Fruit fly (Drosophila melanogaster) whole organism, pupa: Measurements from ENCODE around the gene CG5280.
A peak's percentile ranks its signal among the peaks of the same experiment; 100 is the strongest.

Experiments used
- CG10348 ChIP-seq: fragments of 200-800 bp; sonication (Bioruptor generic); IDR thresholded peaks from 2 replicates; pipeline ENCODE4 v1.3.6; 2022; ENCODE audit warnings: missing biosample characterization, missing genetic modification characterization
- CG12605 ChIP-seq: fragments of 200-800 bp; sonication (Bioruptor generic); IDR thresholded peaks from 2 replicates; pipeline ENCODE4 v1.3.6; 2022; ENCODE audit warnings: missing biosample characterization, missing genetic modification characterization
- CG13204 ChIP-seq: fragments of 200-800 bp; sonication (Bioruptor generic); optimal IDR thresholded peaks from 2 replicates; lab custom pipeline; 2018; ENCODE audit warnings: missing biosample characterization, mild to moderate bottlenecking, missing genetic modification characterization, moderate library complexity
- CG14655 ChIP-seq: fragments of 200-800 bp; sonication (Bioruptor generic); optimal IDR thresholded peaks from 3 replicates; lab custom pipeline; 2017; ENCODE audit warnings: mild to moderate bottlenecking, missing biosample characterization, missing genetic modification reagents, missing genetic modification characterization
- CG15710 ChIP-seq: fragments of 200-800 bp; sonication (Bioruptor generic); optimal IDR thresholded peaks from 2 replicates; lab custom pipeline; 2018; ENCODE audit warnings: missing biosample characterization, mild to moderate bottlenecking, missing genetic modification characterization, moderate library complexity
- CG17806 ChIP-seq: fragments of 200-800 bp; sonication (Bioruptor generic); optimal IDR thresholded peaks from 2 replicates; lab custom pipeline; 2018; ENCODE audit warnings: missing biosample characterization, mild to moderate bottlenecking, missing genetic modification characterization, moderate library complexity
- CG32121 ChIP-seq: fragments of 200-800 bp; sonication (Bioruptor generic); IDR thresholded peaks from 2 replicates; pipeline ENCODE4 v1.3.6; 2022; ENCODE audit warnings: missing biosample characterization, missing genetic modification characterization
- CG34367 ChIP-seq: fragments of 200-800 bp; sonication (Bioruptor generic); optimal IDR thresholded peaks from 2 replicates; lab custom pipeline; 2018; ENCODE audit warnings: missing biosample characterization, mild to moderate bottlenecking, missing genetic modification characterization
- CG4496 ChIP-seq: fragments of 200-800 bp; sonication (Bioruptor generic); IDR thresholded peaks from 3 replicates; pipeline ENCODE4 v1.3.6; 2022; ENCODE audit warnings: missing biosample characterization, missing genetic modification characterization
- CG8159 ChIP-seq: fragments of 200-800 bp; sonication (Bioruptor generic); optimal IDR thresholded peaks from 3 replicates; lab custom pipeline; 2018; ENCODE audit warnings: missing biosample characterization, mild to moderate bottlenecking, missing genetic modification characterization, moderate library complexity
- CG8301 ChIP-seq: fragments of 200-800 bp; sonication (Bioruptor generic); optimal IDR thresholded peaks from 2 replicates; lab custom pipeline; 2018; ENCODE audit warnings: missing biosample characterization, mild to moderate bottlenecking, missing genetic modification characterization
- CG9948 ChIP-seq: fragments of 200-800 bp; sonication (Bioruptor generic); optimal IDR thresholded peaks from 2 replicates; lab custom pipeline; 2018; ENCODE audit warnings: missing biosample characterization, mild to moderate bottlenecking, missing genetic modification characterization, moderate library complexity
- D1 ChIP-seq: fragments of 200-800 bp; sonication (Bioruptor generic); optimal IDR thresholded peaks from 2 replicates; lab custom pipeline; 2018; ENCODE audit warnings: missing biosample characterization, mild to moderate bottlenecking, missing genetic modification characterization, moderate library complexity
- EcR ChIP-seq: fragments of 200-800 bp; sonication (Bioruptor generic); optimal IDR thresholded peaks from 3 replicates; lab custom pipeline; 2019; ENCODE audit warnings: missing biosample characterization, missing genetic modification characterization, mild to moderate bottlenecking, moderate library complexity, missing genetic modification reagents
- Ets98B ChIP-seq: fragments of 200-800 bp; sonication (Bioruptor generic); IDR thresholded peaks from 2 replicates; pipeline ENCODE4 v1.3.6; 2022; ENCODE audit warnings: missing biosample characterization, missing genetic modification characterization
- Pif1A ChIP-seq: fragments of 200-800 bp; sonication (Bioruptor generic); optimal IDR thresholded peaks from 3 replicates; lab custom pipeline; 2016; ENCODE audit warnings: missing biosample characterization, missing genetic modification characterization
- Pif1B ChIP-seq: fragments of 200-800 bp; sonication (Bioruptor generic); optimal IDR thresholded peaks from 3 replicates; lab custom pipeline; 2016; ENCODE audit warnings: missing biosample characterization, missing genetic modification characterization
- Snoo ChIP-seq: fragments of 200-800 bp; sonication (Bioruptor generic); optimal IDR thresholded peaks from 3 replicates; lab custom pipeline; 2017; ENCODE audit warnings: missing biosample characterization, mild to moderate bottlenecking, missing genetic modification characterization, inconsistent platforms
- fd96Ca ChIP-seq: fragments of 200-800 bp; sonication (Bioruptor generic); IDR thresholded peaks from 3 replicates; pipeline ENCODE4 v1.3.6; 2022; ENCODE audit warnings: missing biosample characterization, missing genetic modification characterization
- gl ChIP-seq: fragments of 200-800 bp; sonication (Bioruptor generic); optimal IDR thresholded peaks from 2 replicates; lab custom pipeline; 2018; ENCODE audit warnings: missing biosample characterization, mild to moderate bottlenecking, missing genetic modification characterization
- rn ChIP-seq: fragments of 200-800 bp; sonication (Bioruptor generic); IDR thresholded peaks from 2 replicates; pipeline ENCODE4 v1.3.6; 2022; ENCODE audit warnings: missing biosample characterization, missing genetic modification characterization

The CG5280 gene

DNA sequence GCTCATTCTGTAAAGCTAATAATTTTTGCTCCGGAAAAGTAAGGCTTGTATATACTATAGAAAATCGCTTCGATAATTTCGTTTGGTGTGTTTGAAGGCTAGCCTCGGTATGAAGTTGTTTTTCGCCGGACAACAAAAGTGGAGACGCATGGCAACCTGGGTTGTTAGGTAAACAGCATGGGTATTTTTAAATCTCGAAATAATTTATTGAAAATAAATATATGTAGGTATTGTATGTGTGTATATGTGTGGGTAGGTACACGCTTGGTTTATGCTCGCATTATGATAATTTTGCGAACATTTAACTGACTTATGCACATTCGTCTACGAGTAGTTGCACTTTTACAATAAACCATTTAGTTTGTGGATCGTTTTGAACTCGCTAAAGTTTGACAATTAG, at the start of gene CG5280:
CG5280 (minus strand) TSS at position 101 of the 400 bp plus-strand sequence.
- TF ChIP-seq CG8301 (no peak), CG9948 (no peak), Pif1B (no peak), Snoo (tag; lab: Kevin White, UChicago) (no peak), CG32121 (GFP tag; lab: Robert Waterston, UW) (no peak), Ets98B (GFP tag; lab: Robert Waterston, UW) (no peak), CG12605 (GFP tag; lab: Robert Waterston, UW) (no peak), CG8159 (tag; lab: Kevin White, UChicago) (no peak), gl (no peak), Pif1A (GFP tag; lab: Kevin White, UChicago) (no peak), D1 (tag; lab: Kevin White, UChicago) (no peak), CG14655 (GFP tag; lab: Kevin White, UChicago) (no peak), CG15710 (no peak), CG17806 (no peak), EcR (GFP tag; lab: Kevin White, UChicago) (no peak), fd96Ca (GFP tag; lab: Robert Waterston, UW) (no peak), CG10348 (GFP tag; lab: Robert Waterston, UW) (no peak), CG34367 (no peak), rn (GFP tag; lab: Robert Waterston, UW) (no peak)
- TF ChIP-seq, all 21 proteins: peak for 0

DNA sequence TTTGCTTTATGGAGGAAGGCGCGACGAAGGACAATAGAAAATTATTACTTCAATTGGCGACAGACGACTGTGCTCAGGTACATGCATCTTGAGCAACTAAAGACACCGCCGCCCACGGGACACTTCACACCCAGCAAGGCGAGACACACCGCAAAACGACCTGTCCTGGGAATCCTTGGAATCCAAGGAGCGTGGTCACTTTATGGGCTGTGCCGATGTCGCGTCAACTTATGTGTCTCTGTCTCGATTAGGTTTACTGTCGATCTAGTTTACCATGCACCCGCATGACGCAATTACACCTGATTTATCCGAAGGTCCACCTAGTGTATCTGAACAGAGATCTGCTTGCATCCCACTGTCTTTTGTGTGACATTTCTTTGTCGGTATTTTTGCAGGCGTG, 49.2 kb upstream of the CG5280 start:
- no peak for TF ChIP-seq CG9948
- no peak for TF ChIP-seq EcR (GFP tag; lab: Kevin White, UChicago)
- TF ChIP-seq D1 (tag; lab: Kevin White, UChicago), result no peak
- TF ChIP-seq CG12605 (GFP tag; lab: Robert Waterston, UW), result no peak
- TF ChIP-seq Snoo (tag; lab: Kevin White, UChicago), result no peak
- no peak for TF ChIP-seq gl
- no peak for TF ChIP-seq CG14655 (GFP tag; lab: Kevin White, UChicago)
- TF ChIP-seq CG13204, result no peak
- TF ChIP-seq Pif1A (GFP tag; lab: Kevin White, UChicago), result no peak
- no peak for TF ChIP-seq Pif1B

DNA sequence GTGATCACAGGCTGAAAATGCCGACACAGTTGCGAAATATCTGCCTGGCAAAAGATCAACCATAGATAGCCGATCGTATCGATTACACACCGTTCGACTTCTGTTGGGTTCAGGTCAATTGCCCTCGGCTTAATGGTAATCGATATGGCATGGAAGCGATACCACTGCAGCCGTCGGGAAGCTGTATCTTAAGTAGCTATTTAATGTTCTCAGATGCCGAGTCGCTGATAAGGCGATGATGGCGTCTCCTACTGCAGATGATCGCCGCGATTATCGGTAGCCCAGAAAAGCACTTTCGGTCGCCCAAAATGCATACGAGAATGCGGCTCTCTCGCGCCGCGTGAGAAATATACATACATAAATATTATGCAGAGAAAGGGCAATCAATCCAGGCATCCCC, 47.6 kb upstream of the CG5280 start:
- TF ChIP-seq gl (no peak), Pif1A (GFP tag; lab: Kevin White, UChicago) (no peak), CG17806 (no peak), CG12605 (GFP tag; lab: Robert Waterston, UW) (no peak), Snoo (tag; lab: Kevin White, UChicago) (no peak), CG10348 (GFP tag; lab: Robert Waterston, UW) (no peak), Pif1B (no peak), CG4496 (GFP tag; lab: Robert Waterston, UW) (no peak), CG13204 (no peak), CG8159 (tag; lab: Kevin White, UChicago) (no peak), Ets98B (GFP tag; lab: Robert Waterston, UW) (no peak), rn (GFP tag; lab: Robert Waterston, UW) (no peak), CG9948 (no peak), CG34367 (no peak), CG8301 (no peak), CG32121 (GFP tag; lab: Robert Waterston, UW) (no peak), D1 (tag; lab: Kevin White, UChicago) (no peak), fd96Ca (GFP tag; lab: Robert Waterston, UW) (no peak), EcR (GFP tag; lab: Kevin White, UChicago) (no peak), CG14655 (GFP tag; lab: Kevin White, UChicago) (no peak)

DNA sequence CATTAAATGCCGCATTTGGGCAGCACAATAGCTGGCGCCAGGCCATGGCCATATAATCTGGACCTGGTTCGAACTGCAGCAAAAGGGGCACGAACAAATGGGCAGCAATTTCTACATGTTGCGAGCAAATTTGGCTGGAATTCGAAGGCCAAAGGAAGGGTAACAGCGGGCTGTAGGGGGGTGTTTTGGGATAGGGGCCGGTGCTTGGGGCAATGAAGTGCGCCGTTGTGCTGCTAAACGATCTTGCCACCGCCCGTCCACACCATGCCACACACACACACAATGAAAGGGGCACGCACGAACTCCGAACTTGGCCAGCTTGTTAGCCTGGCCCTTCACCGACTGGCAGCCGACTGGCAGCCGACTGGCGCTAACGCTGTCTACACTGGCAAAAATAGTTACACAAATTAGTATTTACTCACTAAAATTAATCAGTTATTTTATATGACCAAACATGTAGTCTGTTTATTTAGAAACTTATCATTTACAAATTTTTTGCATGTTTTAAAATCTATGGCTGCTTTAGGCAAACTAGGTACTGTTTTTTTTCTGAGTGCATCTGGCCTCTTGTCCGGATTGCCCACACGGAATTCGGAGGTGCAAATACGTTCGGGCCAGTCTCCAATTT, 44.1 kb upstream of the CG5280 start:
- TF ChIP-seq fd96Ca (GFP tag; lab: Robert Waterston, UW), result no peak
- TF ChIP-seq CG4496 (GFP tag; lab: Robert Waterston, UW), result 0 out of 3 replicates have a peak, but pooled peaks have one; percentile 28
- peak; percentile 79 for TF ChIP-seq CG17806
- TF ChIP-seq gl, result peak; percentile 61
- peak; percentile 61 for TF ChIP-seq CG8301
- TF ChIP-seq Snoo (tag; lab: Kevin White, UChicago), result peak; percentile 50
- no peak for TF ChIP-seq CG34367
- TF ChIP-seq Pif1B, result peak; percentile 15
- no peak for TF ChIP-seq Ets98B (GFP tag; lab: Robert Waterston, UW)
- TF ChIP-seq CG9948, result peak; percentile 74
- TF ChIP-seq CG32121 (GFP tag; lab: Robert Waterston, UW), result no peak
- TF ChIP-seq EcR (GFP tag; lab: Kevin White, UChicago), result no peak
- peak; percentile 84 for TF ChIP-seq CG8159 (tag; lab: Kevin White, UChicago)
- peak; percentile 20 for TF ChIP-seq D1 (tag; lab: Kevin White, UChicago)
- peak; percentile 32 for TF ChIP-seq CG15710
- peak; percentile 21 for TF ChIP-seq Pif1A (GFP tag; lab: Kevin White, UChicago)
- TF ChIP-seq CG12605 (GFP tag; lab: Robert Waterston, UW), result no peak; the same call in 1 of the 2 replicates
- no peak for TF ChIP-seq rn (GFP tag; lab: Robert Waterston, UW)
- no peak for TF ChIP-seq CG10348 (GFP tag; lab: Robert Waterston, UW)
- peak; percentile 59 for TF ChIP-seq CG14655 (GFP tag; lab: Kevin White, UChicago)
- no peak for TF ChIP-seq CG13204

DNA sequence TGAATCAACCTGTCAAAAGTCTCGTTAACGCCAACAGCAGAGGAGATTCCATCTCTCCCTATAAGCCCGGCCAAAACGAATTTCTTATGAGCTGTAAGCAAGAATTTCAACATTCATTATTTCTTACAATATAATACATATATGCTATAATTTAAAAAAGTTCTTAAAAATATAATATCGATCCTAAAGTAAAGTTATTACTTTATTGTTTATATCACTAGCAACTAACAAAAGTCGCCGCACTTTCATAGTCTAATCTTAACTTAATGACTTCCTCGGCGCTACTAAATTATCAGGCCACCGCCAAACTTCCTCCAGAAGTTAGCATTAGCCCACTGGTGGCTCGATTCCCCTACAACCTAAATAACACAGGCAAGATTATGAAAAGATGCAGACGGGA, 43.5 kb upstream of the CG5280 start:
- TF ChIP-seq CG10348 (GFP tag; lab: Robert Waterston, UW) (no peak), fd96Ca (GFP tag; lab: Robert Waterston, UW) (no peak), CG15710 (peak; percentile 52), CG9948 (peak; percentile 54), CG17806 (peak; percentile 20), Snoo (tag; lab: Kevin White, UChicago) (peak; percentile 60), EcR (GFP tag; lab: Kevin White, UChicago) (no peak), gl (no peak), Pif1B (peak; percentile 28), CG34367 (peak; percentile 20), CG32121 (GFP tag; lab: Robert Waterston, UW) (no peak), Pif1A (GFP tag; lab: Kevin White, UChicago) (no peak), CG12605 (GFP tag; lab: Robert Waterston, UW) (no peak), CG13204 (no peak), CG8159 (tag; lab: Kevin White, UChicago) (peak; percentile 68), CG14655 (GFP tag; lab: Kevin White, UChicago) (peak; percentile 39)
